Worm (Caenorhabditis elegans): ENCODE results near the gene C37H5.13.

C37H5.13 gene

DNA sequence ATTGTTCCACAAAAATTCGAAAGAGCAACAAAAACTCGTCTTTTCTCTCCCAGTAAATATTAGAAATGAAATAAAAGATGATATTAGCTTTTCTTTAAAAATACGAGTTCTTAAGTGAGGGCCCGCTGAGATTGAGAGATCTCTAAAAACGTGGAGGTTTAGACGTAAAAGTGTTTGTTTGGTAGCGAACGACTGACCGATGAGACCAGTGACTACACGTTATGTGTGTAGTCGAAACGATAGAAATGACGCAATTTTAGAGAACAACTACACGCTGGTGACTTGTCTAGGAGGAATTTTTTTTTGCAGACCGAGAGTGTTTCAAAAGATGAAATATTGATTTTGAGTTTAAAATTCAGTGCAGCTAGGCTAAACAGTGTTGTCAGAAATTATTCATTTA lies at the start of gene C37H5.13:
Gene C37H5.13 (minus strand): TSS at position 229 of the 400 bp plus-strand sequence.
- TF ChIP-seq nhr-80 (tag; optimal IDR thresholded peaks at IDR 0.05) (peak; percentile 22), pha-4 (tag; optimal IDR thresholded peaks at IDR 0.05) (peak; percentile 11), ccch-3 (GFP tag; optimal IDR thresholded peaks at IDR 0.05) (no peak)

DNA sequence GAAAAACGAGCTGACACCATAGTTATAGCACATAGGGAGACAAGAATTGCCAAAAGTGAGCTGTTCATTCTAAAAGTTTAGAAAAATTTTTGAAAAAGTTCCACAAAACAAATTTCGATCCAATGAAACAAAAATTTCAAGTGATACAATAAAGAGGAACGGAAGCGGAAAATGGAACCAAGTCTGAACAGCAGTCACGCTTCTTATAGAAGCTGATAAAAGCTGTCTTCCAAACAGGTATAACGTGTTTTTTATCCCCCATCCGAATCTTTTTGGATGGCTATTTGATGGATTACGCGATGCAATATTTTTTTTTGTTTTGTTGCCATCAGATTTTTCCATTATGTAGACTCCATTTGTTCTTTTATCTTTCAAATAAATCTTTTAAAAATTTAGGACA lies 49.5 kb upstream of the C37H5.13 start, which contains the start of gene H23N18.5:
Gene H23N18.5 (minus strand): TSS at position 69 of the 400 bp plus-strand sequence.
- no peak for TF ChIP-seq nhr-27 (tag; optimal IDR thresholded peaks at IDR 0.05)
- no peak for TF ChIP-seq ceh-79 (tag; optimal IDR thresholded peaks at IDR 0.05)
- TF ChIP-seq zim-3 (tag; optimal IDR thresholded peaks at IDR 0.05), result no peak
- no peak for TF ChIP-seq fkh-3 (tag; optimal IDR thresholded peaks at IDR 0.05)
- TF ChIP-seq mes-4 (tag; optimal IDR thresholded peaks at IDR 0.05), result no peak
- no peak for TF ChIP-seq mxl-1 (tag; optimal IDR thresholded peaks at IDR 0.05)
- TF ChIP-seq F10E7.11 (tag; optimal IDR thresholded peaks at IDR 0.05), result no peak
- TF ChIP-seq let-607 (tag; optimal IDR thresholded peaks at IDR 0.05), result no peak
- no peak for TF ChIP-seq ccch-3 (GFP tag; optimal IDR thresholded peaks at IDR 0.05)
- no peak for TF ChIP-seq cebp-1 (GFP tag; IDR thresholded peaks at IDR 0.05)
- no peak for TF ChIP-seq cebp-1 (tag; optimal IDR thresholded peaks at IDR 0.05)

DNA sequence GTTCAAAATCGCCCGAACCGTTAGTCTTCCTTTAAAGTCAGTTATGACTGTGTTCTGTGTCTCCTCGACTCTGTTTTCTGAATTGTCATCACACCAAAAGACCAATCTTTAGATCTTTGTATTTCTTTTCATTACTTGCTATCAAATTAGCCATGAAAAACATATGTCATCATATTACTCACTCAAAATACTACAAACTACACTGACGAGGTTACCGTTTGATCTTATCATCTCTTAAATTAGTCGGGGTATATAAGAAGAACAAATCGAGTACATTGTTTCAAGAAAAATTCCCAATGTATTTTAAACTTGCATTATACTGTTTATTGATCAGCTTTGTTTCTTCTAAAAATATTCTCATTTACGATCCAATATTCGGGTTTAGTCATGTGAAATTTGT lies 45.8 kb upstream of the C37H5.13 start, which contains the start of gene ugt-13:
Gene ugt-13 (plus strand): TSS at position 294 of the 400 bp plus-strand sequence.
- TF ChIP-seq hlh-12 (tag; optimal IDR thresholded peaks at IDR 0.05), result no peak
- peak; percentile 7 for TF ChIP-seq lin-40 (tag; optimal IDR thresholded peaks at IDR 0.05)

DNA sequence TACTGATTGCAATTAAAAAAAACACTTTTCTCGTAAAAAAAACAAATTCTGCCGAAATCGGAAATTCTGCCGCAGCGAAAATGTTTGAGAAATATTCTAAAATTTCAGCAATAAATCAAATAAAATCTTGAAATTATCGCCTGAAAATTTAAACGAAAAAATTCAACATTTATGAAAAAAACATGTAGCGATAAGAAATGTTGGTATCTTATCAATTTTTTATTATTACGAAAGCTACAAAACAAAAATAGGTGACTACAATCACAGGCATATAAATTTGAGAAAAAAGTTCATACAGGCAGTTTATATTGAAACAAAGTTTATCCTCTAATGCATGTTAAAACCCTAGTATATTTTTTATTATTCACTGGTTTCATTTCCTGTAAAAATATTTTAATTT lies 43.2 kb upstream of the C37H5.13 start, which contains the start of gene ugt-14:
Gene ugt-14 (plus strand): TSS at position 301 of the 400 bp plus-strand sequence.
- TF ChIP-seq repo-1 (tag; optimal IDR thresholded peaks at IDR 0.05) (no peak), nhr-27 (tag; optimal IDR thresholded peaks at IDR 0.05) (no peak), F55B11.4 (tag; optimal IDR thresholded peaks at IDR 0.05; ENCODE audit: borderline replicate concordance, insufficient read depth) (no peak), F22D6.2 (tag; optimal IDR thresholded peaks at IDR 0.05) (no peak), hrde-1 (tag; optimal IDR thresholded peaks at IDR 0.05; ENCODE audit: borderline replicate concordance) (no peak), nfyb-1 (GFP tag; IDR thresholded peaks at IDR 0.05) (no peak), F33H1.4 (GFP tag; IDR thresholded peaks at IDR 0.05) (no peak), egrh-3 (GFP tag; IDR thresholded peaks at IDR 0.05) (no peak), Y95B8A.8 (GFP tag; IDR thresholded peaks at IDR 0.05) (no peak), madf-10 (tag; optimal IDR thresholded peaks at IDR 0.05) (no peak), ZK185.1 (tag; optimal IDR thresholded peaks at IDR 0.05; ENCODE audit: poor library complexity, severe bottlenecking) (no peak), hlh-26 (GFP tag; conservative IDR thresholded peaks at IDR 0.05) (no peak)

DNA sequence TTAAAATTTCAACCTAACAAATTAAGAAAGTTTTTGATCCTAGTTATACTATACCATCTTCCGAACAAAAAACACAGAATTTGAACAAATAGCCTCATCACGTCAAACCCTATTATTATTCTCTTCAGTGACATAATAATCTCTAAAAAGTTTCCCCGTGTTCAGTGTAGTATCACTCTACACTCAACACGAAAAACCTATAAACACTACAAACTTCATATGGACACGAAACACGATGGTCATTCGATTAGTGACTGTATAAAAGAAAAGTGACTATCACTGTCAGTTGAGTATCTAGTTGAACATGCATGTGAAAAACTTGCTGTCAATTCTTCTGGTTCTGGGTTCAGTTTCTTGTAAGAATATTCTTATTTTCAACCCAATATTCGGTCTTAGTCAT lies 40.9 kb upstream of the C37H5.13 start, which contains the start of gene ugt-8:
Gene ugt-8 (plus strand): TSS at position 235 of the 400 bp plus-strand sequence.
- TF ChIP-seq snpc-1.1 (tag; optimal IDR thresholded peaks at IDR 0.05; ENCODE audit: insufficient read depth), result no peak
- no peak for TF ChIP-seq F37B4.10 (GFP tag; IDR thresholded peaks at IDR 0.05)
- no peak for TF ChIP-seq sdz-38 (tag; optimal IDR thresholded peaks at IDR 0.05)
- no peak for TF ChIP-seq lin-54 (GFP tag; optimal IDR thresholded peaks at IDR 0.05)
- no peak for TF ChIP-seq ztf-3 (GFP tag; optimal IDR thresholded peaks at IDR 0.05)
- no peak for TF ChIP-seq bed-2 (GFP tag; IDR thresholded peaks at IDR 0.05)
- no peak for TF ChIP-seq nfya-2 (GFP tag; IDR thresholded peaks at IDR 0.05)
- no peak for TF ChIP-seq F49E8.2 (tag; optimal IDR thresholded peaks at IDR 0.05; ENCODE audit: insufficient read depth)
- TF ChIP-seq rcor-1 (GFP tag; IDR thresholded peaks at IDR 0.05), result no peak
- no peak for TF ChIP-seq attf-6 (GFP tag; IDR thresholded peaks at IDR 0.05)
- TF ChIP-seq pha-4 (tag; optimal IDR thresholded peaks at IDR 0.05), result no peak
- no peak for TF ChIP-seq ztf-26 (tag; optimal IDR thresholded peaks at IDR 0.05)
- TF ChIP-seq xnd-1 (tag; optimal IDR thresholded peaks at IDR 0.05), result no peak
- no peak for TF ChIP-seq K12H6.12 (tag; optimal IDR thresholded peaks at IDR 0.05)
- TF ChIP-seq cebp-1 (GFP tag; IDR thresholded peaks at IDR 0.05), result no peak
- TF ChIP-seq cebp-1 (tag; optimal IDR thresholded peaks at IDR 0.05), result no peak
- no peak for TF ChIP-seq somi-1 (GFP tag; optimal IDR thresholded peaks at IDR 0.05)
- no peak for TF ChIP-seq nhr-120 (GFP tag; IDR thresholded peaks at IDR 0.05)
- no peak for TF ChIP-seq ccch-3 (GFP tag; optimal IDR thresholded peaks at IDR 0.05)

Data from whole organism, young adult.